Worm (Caenorhabditis elegans) whole organism, young adult: ENCODE data around the gene nspg-5.

Experiments used
- B0261.1 ChIP-seq: sonication (generic microtip); optimal IDR thresholded peaks from 2 replicates; lab custom pipeline; 2016; ENCODE audit warnings: mild to moderate bottlenecking, missing genetic modification characterization, moderate library complexity, missing compliant biosample characterization
- D2030.7 ChIP-seq: fragments of 200-800 bp; sonication (Bioruptor generic); IDR thresholded peaks from 2 replicates; pipeline ENCODE4 v1.3.6; 2022; ENCODE audit warnings: missing genetic modification reagents, missing genetic modification characterization, missing compliant biosample characterization
- F10E7.11 ChIP-seq: sonication (generic microtip); optimal IDR thresholded peaks from 2 replicates; lab custom pipeline; 2017; ENCODE audit warnings: mild to moderate bottlenecking, missing genetic modification characterization, moderate library complexity, missing compliant biosample characterization
- F22D6.2 ChIP-seq: sonication (generic microtip); optimal IDR thresholded peaks from 2 replicates; lab custom pipeline; 2016; ENCODE audit warnings: mild to moderate bottlenecking, missing genetic modification characterization, missing compliant biosample characterization
- F33H1.4 ChIP-seq: fragments of 200-800 bp; sonication (Bioruptor generic); IDR thresholded peaks from 2 replicates; pipeline ENCODE4 v1.3.6; 2022; ENCODE audit warnings: missing genetic modification reagents, missing genetic modification characterization, missing compliant biosample characterization
- F52B5.7 ChIP-seq: sonication (generic microtip); optimal IDR thresholded peaks from 2 replicates; lab custom pipeline; 2016; ENCODE audit warnings: mild to moderate bottlenecking, missing genetic modification characterization, missing compliant biosample characterization
- Y53F4B.3 ChIP-seq: fragments of 200-800 bp; sonication (Bioruptor generic); IDR thresholded peaks from 2 replicates; pipeline ENCODE4 v1.3.6; 2022; ENCODE audit warnings: missing genetic modification reagents, missing genetic modification characterization, missing compliant biosample characterization
- Y56A3A.18 ChIP-seq: fragments of 200-800 bp; sonication (Bioruptor generic); IDR thresholded peaks from 2 replicates; pipeline ENCODE4 v1.3.6; 2022; ENCODE audit warnings: missing genetic modification reagents, missing genetic modification characterization, missing compliant biosample characterization
- Y95B8A.8 ChIP-seq: fragments of 200-800 bp; sonication (Bioruptor generic); IDR thresholded peaks from 2 replicates; pipeline ENCODE4 v1.3.6; 2022; ENCODE audit warnings: missing genetic modification reagents, missing genetic modification characterization, missing compliant biosample characterization
- aptf-2 ChIP-seq: fragments of 200-800 bp; sonication (Bioruptor generic); conservative IDR thresholded peaks from 2 replicates; pipeline ENCODE4 v1.3.6; 2022; ENCODE audit warnings: missing genetic modification reagents, missing genetic modification characterization, missing compliant biosample characterization
- attf-3 ChIP-seq: fragments of 200-800 bp; sonication (Bioruptor generic); conservative IDR thresholded peaks from 2 replicates; pipeline ENCODE4 v1.3.6; 2022; ENCODE audit warnings: missing genetic modification reagents, missing genetic modification characterization, missing compliant biosample characterization
- attf-5 ChIP-seq: fragments of 200-800 bp; sonication (Bioruptor generic); optimal IDR thresholded peaks from 2 replicates; lab custom pipeline; 2018; ENCODE audit warnings: mild to moderate bottlenecking, missing genetic modification characterization, missing compliant biosample characterization
- attf-6 ChIP-seq: fragments of 200-800 bp; sonication (Bioruptor generic); IDR thresholded peaks from 2 replicates; pipeline ENCODE4 v1.3.6; 2022; ENCODE audit warnings: missing genetic modification reagents, missing genetic modification characterization, missing compliant biosample characterization
- bed-1 ChIP-seq: fragments of 200-800 bp; sonication (Bioruptor generic); IDR thresholded peaks from 2 replicates; pipeline ENCODE4 v1.3.6; 2022; ENCODE audit warnings: missing genetic modification reagents, missing genetic modification characterization, missing compliant biosample characterization
- cebp-2 ChIP-seq: fragments of 200-800 bp; sonication (Bioruptor generic); IDR thresholded peaks from 2 replicates; pipeline ENCODE4 v1.3.6; 2022; ENCODE audit warnings: missing genetic modification characterization, missing compliant biosample characterization
- ceh-27 ChIP-seq: fragments of 200-800 bp; sonication (Bioruptor generic); optimal IDR thresholded peaks from 2 replicates; lab custom pipeline; 2018; ENCODE audit warnings: mild to moderate bottlenecking, missing genetic modification characterization, moderate library complexity, missing compliant biosample characterization
- ceh-91 ChIP-seq: fragments of 200-800 bp; sonication (Bioruptor generic); IDR thresholded peaks from 2 replicates; pipeline ENCODE4 v1.3.6; 2022; ENCODE audit warnings: missing genetic modification reagents, missing genetic modification characterization, missing compliant biosample characterization
- chd-7 ChIP-seq: sonication (generic microtip); optimal IDR thresholded peaks from 2 replicates; lab custom pipeline; 2016; ENCODE audit warnings: mild to moderate bottlenecking, missing genetic modification characterization, moderate library complexity, missing compliant biosample characterization
- dox-1 ChIP-seq: fragments of 200-800 bp; sonication (Bioruptor generic); IDR thresholded peaks from 2 replicates; pipeline ENCODE4 v1.3.6; 2022; ENCODE audit warnings: missing genetic modification reagents, missing genetic modification characterization, missing compliant biosample characterization
- dpl-1 ChIP-seq: fragments of 150-350 bp; optimal IDR thresholded peaks from 2 replicates; lab custom pipeline; 2014; ENCODE audit warnings: missing biosample characterization, missing genetic modification reagents, missing genetic modification characterization
- egrh-3 ChIP-seq: fragments of 200-800 bp; sonication (Bioruptor generic); IDR thresholded peaks from 2 replicates; pipeline ENCODE4 v1.3.6; 2022; ENCODE audit warnings: missing genetic modification reagents, missing genetic modification characterization, missing compliant biosample characterization
- ekl-4 ChIP-seq: fragments of 200-800 bp; sonication (Bioruptor generic); IDR thresholded peaks from 2 replicates; pipeline ENCODE4 v1.3.6; 2022; ENCODE audit warnings: missing genetic modification reagents, missing genetic modification characterization, missing compliant biosample characterization
- gei-17 ChIP-seq: fragments of 200-800 bp; sonication (Bioruptor generic); optimal IDR thresholded peaks from 2 replicates; lab custom pipeline; 2018; ENCODE audit warnings: mild to moderate bottlenecking, missing genetic modification characterization, missing compliant biosample characterization
- him-1 ChIP-seq: sonication (generic microtip); optimal IDR thresholded peaks from 2 replicates; lab custom pipeline; 2016; ENCODE audit warnings: missing genotype, missing genetic modification reagents, missing genetic modification characterization, missing compliant biosample characterization
- hmg-20 ChIP-seq: fragments of 200-800 bp; sonication (Bioruptor generic); IDR thresholded peaks from 2 replicates; pipeline ENCODE4 v1.3.6; 2022; ENCODE audit warnings: missing genetic modification reagents, missing genetic modification characterization, missing compliant biosample characterization
- hsf-1 ChIP-seq: fragments of 200-800 bp; sonication (Bioruptor generic); IDR thresholded peaks from 2 replicates; pipeline ENCODE4 v1.3.6; 2022; ENCODE audit warnings: missing genetic modification reagents, missing genetic modification characterization, missing compliant biosample characterization
- let-526 ChIP-seq: fragments of 200-800 bp; sonication (Bioruptor generic); IDR thresholded peaks from 2 replicates; pipeline ENCODE4 v1.3.6; 2022; ENCODE audit warnings: missing genetic modification reagents, missing genetic modification characterization, missing compliant biosample characterization
- let-607 ChIP-seq, 2 experiments: fragments of 200-800 bp in 1 of 2; sonication (Bioruptor generic) in 1 of 2; sonication (generic microtip) in 1 of 2; optimal IDR thresholded peaks; 2 replicates each; lab custom pipeline; 2016 to 2018; ENCODE audit warnings: mild to moderate bottlenecking in 2 of 2, missing compliant biosample characterization in 2 of 2, missing genetic modification characterization in 2 of 2, moderate library complexity in 2 of 2, missing genotype in 1 of 2
- lin-35 ChIP-seq, 3 experiments: fragments of 150-350 bp in 2 of 3; sonication (generic microtip) in 1 of 3; optimal IDR thresholded peaks; 2 replicates each; lab custom pipeline; 2014 to 2018; ENCODE audit warnings: missing biosample characterization in 3 of 3, missing genetic modification characterization in 3 of 3, missing genetic modification reagents in 3 of 3
- lin-40 ChIP-seq: sonication (generic microtip); optimal IDR thresholded peaks from 2 replicates; lab custom pipeline; 2016; ENCODE audit warnings: missing genetic modification characterization, mild to moderate bottlenecking, missing compliant biosample characterization, missing genotype, missing genetic modification reagents
- lsy-27 ChIP-seq: sonication (generic microtip); optimal IDR thresholded peaks from 2 replicates; lab custom pipeline; 2017; ENCODE audit warnings: missing genetic modification characterization, mild to moderate bottlenecking, missing compliant biosample characterization, antibody characterized with exemption, missing genotype, borderline replicate concordance; ENCODE audit not compliant: insufficient read depth
- madf-10 ChIP-seq: sonication (generic microtip); optimal IDR thresholded peaks from 2 replicates; lab custom pipeline; 2016; ENCODE audit warnings: mild to moderate bottlenecking, missing genetic modification characterization, missing compliant biosample characterization
- madf-3 ChIP-seq: fragments of 200-800 bp; sonication (Bioruptor generic); IDR thresholded peaks from 2 replicates; pipeline ENCODE4 v1.3.6; 2022; ENCODE audit warnings: missing genetic modification reagents, missing genetic modification characterization, missing compliant biosample characterization
- madf-8 ChIP-seq: fragments of 200-800 bp; sonication (Bioruptor generic); conservative IDR thresholded peaks from 2 replicates; pipeline ENCODE4 v1.3.6; 2022; ENCODE audit warnings: missing genetic modification reagents, missing genetic modification characterization, missing compliant biosample characterization
- mcd-1 ChIP-seq: fragments of 200-800 bp; sonication (Bioruptor generic); IDR thresholded peaks from 2 replicates; pipeline ENCODE4 v1.3.6; 2022; ENCODE audit warnings: missing genetic modification reagents, missing genetic modification characterization, missing compliant biosample characterization
- mel-28 ChIP-seq: sonication (generic microtip); optimal IDR thresholded peaks from 2 replicates; lab custom pipeline; 2016; ENCODE audit warnings: borderline replicate concordance, mild to moderate bottlenecking, missing genetic modification characterization, missing compliant biosample characterization
- nfyb-1 ChIP-seq: fragments of 200-800 bp; sonication (Bioruptor generic); IDR thresholded peaks from 2 replicates; pipeline ENCODE4 v1.3.6; 2022; ENCODE audit warnings: missing genetic modification reagents, missing genetic modification characterization, missing compliant biosample characterization
- nhr-27 ChIP-seq: fragments of 200-800 bp; sonication (Bioruptor generic); optimal IDR thresholded peaks from 2 replicates; lab custom pipeline; 2018; ENCODE audit warnings: mild to moderate bottlenecking, missing genetic modification characterization, moderate library complexity, missing compliant biosample characterization
- nhr-80 ChIP-seq: sonication (generic microtip); optimal IDR thresholded peaks from 2 replicates; lab custom pipeline; 2016; ENCODE audit warnings: missing genetic modification characterization, missing compliant biosample characterization
- rcor-1 ChIP-seq: fragments of 200-800 bp; sonication (Bioruptor generic); IDR thresholded peaks from 2 replicates; pipeline ENCODE4 v1.3.6; 2022; ENCODE audit warnings: missing genetic modification reagents, missing genetic modification characterization, missing compliant biosample characterization
- snpc-4 ChIP-seq, 5 experiments: fragments of 150-350 bp in 1 of 5; sonication (generic microtip) in 4 of 5; optimal IDR thresholded peaks; 2 replicates each; lab custom pipeline; 2014 to 2018; ENCODE audit warnings: missing genetic modification characterization in 5 of 5, missing biosample characterization in 3 of 5, antibody characterized with exemption in 2 of 5, mild to moderate bottlenecking in 2 of 5, missing compliant biosample characterization in 2 of 5, missing genotype in 2 of 5, moderate library complexity in 2 of 5, missing genetic modification reagents in 1 of 5
- somi-1 ChIP-seq: fragments of 200-800 bp; sonication (Bioruptor generic); optimal IDR thresholded peaks from 2 replicates; lab custom pipeline; 2018; ENCODE audit warnings: mild to moderate bottlenecking, missing genetic modification characterization, missing compliant biosample characterization
- tlf-1 ChIP-seq: fragments of 200-800 bp; sonication (Bioruptor generic); optimal IDR thresholded peaks from 2 replicates; lab custom pipeline; 2018; ENCODE audit warnings: mild to moderate bottlenecking, missing genetic modification characterization, missing compliant biosample characterization
- zfh-2 ChIP-seq: fragments of 200-800 bp; sonication (Bioruptor generic); conservative IDR thresholded peaks from 2 replicates; pipeline ENCODE4 v1.3.6; 2022; ENCODE audit warnings: missing genetic modification reagents, missing genetic modification characterization, missing compliant biosample characterization
- zim-3 ChIP-seq: sonication (generic microtip); optimal IDR thresholded peaks from 2 replicates; lab custom pipeline; 2017; ENCODE audit warnings: mild to moderate bottlenecking, missing genetic modification characterization, moderate library complexity, missing compliant biosample characterization
- ztf-26 ChIP-seq: sonication (generic microtip); optimal IDR thresholded peaks from 2 replicates; lab custom pipeline; 2017; ENCODE audit warnings: missing genetic modification characterization, missing compliant biosample characterization

nspg-5 gene

DNA sequence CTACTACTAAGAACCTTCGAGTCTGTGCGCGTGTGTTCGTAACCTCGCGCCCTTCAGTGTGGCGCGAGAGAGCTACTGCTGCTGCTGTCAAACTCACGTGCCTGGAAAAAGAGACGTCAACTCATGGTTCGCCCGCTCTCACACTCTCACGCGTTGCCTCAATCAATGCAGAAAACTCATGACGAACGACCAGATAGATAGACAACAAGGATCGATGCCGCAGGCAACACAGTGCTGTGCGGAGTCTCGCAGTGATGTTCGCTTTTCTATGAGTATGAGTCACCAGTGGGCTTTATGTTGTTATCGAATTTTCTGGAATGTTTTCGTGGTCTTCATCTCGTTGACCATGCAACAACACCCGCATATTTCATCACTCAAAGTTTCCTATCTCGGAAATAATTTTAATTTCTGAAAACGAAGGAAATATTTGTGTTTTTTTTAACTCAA is 10.2 kb upstream of the nspg-5 start (continued):
- TF ChIP-seq snpc-4 (GFP tag; optimal IDR thresholded peaks at IDR 0.05; lab: Kevin White, UChicago) (no peak), snpc-4 (tag; optimal IDR thresholded peaks at IDR 0.05; lab: Kevin White, UChicago) (peak; percentile 48 to 55 (median 54)), somi-1 (peak; percentile 84), let-607 (tag; optimal IDR thresholded peaks at IDR 0.05; lab: Kevin White, UChicago) (peak in 1 of 2 experiments; percentile 41), dpl-1 (GFP tag; lab: Kevin White, UChicago) (no peak), zfh-2 (peak; percentile 92), F52B5.7 (peak; percentile 40), nfyb-1 (GFP tag; lab: Robert Waterston, UW) (peak; percentile 94), ceh-91 (no peak; the same call in 1 of the 2 replicates), nhr-27 (no peak), ekl-4 (GFP tag; lab: Robert Waterston, UW) (peak; percentile 92), B0261.1 (tag; lab: Kevin White, UChicago) (no peak), Y53F4B.3 (GFP tag; lab: Robert Waterston, UW) (no peak), lsy-27 (no peak), attf-3 (GFP tag; lab: Robert Waterston, UW) (no peak), ztf-26 (tag; lab: Kevin White, UChicago) (peak; percentile 66), hmg-20 (no peak), Y56A3A.18 (GFP tag; lab: Robert Waterston, UW) (peak; percentile 35; the same call in 1 of the 2 replicates), mcd-1 (peak; percentile 76), mel-28 (no peak), tlf-1 (GFP tag; lab: Kevin White, UChicago) (peak; percentile 86), bed-1 (GFP tag; lab: Robert Waterston, UW) (0 out of 2 replicates have a peak, but pooled peaks have one; percentile 72), F10E7.11 (peak; percentile 8), aptf-2 (GFP tag; lab: Robert Waterston, UW) (no peak), madf-3 (GFP tag; lab: Robert Waterston, UW) (peak; percentile 87), let-526 (GFP tag; lab: Robert Waterston, UW) (peak; percentile 93; the same call in 1 of the 2 replicates), F33H1.4 (GFP tag; lab: Robert Waterston, UW) (peak; percentile 25; the same call in 1 of the 2 replicates), dox-1 (GFP tag; lab: Robert Waterston, UW) (peak; percentile 75), him-1 (tag; lab: Kevin White, UChicago) (no peak), rcor-1 (GFP tag; lab: Robert Waterston, UW) (peak; percentile 55)

DNA sequence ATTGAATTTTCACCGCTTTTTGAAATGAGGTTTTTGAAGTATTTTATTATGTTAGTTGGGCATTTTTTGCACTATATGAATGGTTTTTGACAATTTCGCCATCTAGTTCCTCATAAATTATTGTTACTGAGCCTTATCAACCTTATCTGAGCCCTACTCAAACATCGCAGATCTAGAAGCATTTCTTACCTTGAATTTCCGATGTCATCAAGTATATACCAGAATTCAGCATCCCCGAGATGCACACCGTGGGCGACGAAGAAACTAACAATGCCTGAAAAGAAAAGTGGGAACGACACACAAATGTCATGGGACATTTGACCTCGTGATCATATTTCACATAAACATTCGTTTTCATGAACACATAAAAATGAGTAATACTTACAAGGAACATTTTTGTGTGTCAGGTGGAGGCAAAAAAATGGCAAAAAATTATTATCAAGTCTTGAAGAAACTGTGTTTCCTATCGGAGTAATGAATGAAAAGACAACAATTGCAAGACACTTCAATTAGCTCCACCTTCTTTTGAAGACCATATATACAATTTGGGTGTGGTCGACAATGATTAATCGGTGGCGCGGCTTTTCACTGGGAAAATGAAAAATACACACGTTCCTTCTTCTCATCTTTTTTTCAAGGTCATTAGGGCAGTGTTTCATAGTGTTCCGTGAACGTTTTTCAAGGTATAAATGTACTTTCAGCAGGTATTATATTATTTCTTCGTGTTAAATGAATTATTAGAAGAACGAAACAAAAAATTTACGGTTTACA is 9.4 kb upstream of the nspg-5 start:
- TF ChIP-seq hsf-1 (no peak), nfyb-1 (GFP tag; lab: Robert Waterston, UW) (peak; percentile 57; the same call in 1 of the 2 replicates), lin-35 (GFP tag; optimal IDR thresholded peaks at IDR 0.05; lab: Kevin White, UChicago) (no peak), attf-5 (GFP tag; lab: Kevin White, UChicago) (no peak), ekl-4 (GFP tag; lab: Robert Waterston, UW) (peak; percentile 56), madf-8 (no peak), gei-17 (GFP tag; lab: Kevin White, UChicago) (no peak), D2030.7 (GFP tag; lab: Robert Waterston, UW) (no peak), zim-3 (tag; lab: Kevin White, UChicago) (no peak), egrh-3 (GFP tag; lab: Robert Waterston, UW) (no peak), F22D6.2 (tag; lab: Kevin White, UChicago) (peak; percentile 34), tlf-1 (GFP tag; lab: Kevin White, UChicago) (peak; percentile 17), ceh-27 (GFP tag; lab: Kevin White, UChicago) (peak; percentile 12), cebp-2 (GFP tag; lab: Robert Waterston, UW) (no peak), Y95B8A.8 (GFP tag; lab: Robert Waterston, UW) (no peak), dpl-1 (GFP tag; lab: Kevin White, UChicago) (no peak), attf-6 (no peak), let-526 (GFP tag; lab: Robert Waterston, UW) (no peak), madf-10 (tag; lab: Kevin White, UChicago) (peak; percentile 4), lin-40 (tag; lab: Kevin White, UChicago) (peak; percentile 32), nhr-80 (tag; lab: Kevin White, UChicago) (peak; percentile 43), chd-7 (tag; lab: Kevin White, UChicago) (no peak)
